Worm (Caenorhabditis elegans) whole organism, L2 larva: ENCODE results near the gene str-31.

Experiments used
- R02D3.7 ChIP-seq: fragments of 150-350 bp; optimal IDR thresholded peaks from 2 replicates; lab custom pipeline; 2014; ENCODE audit warnings: missing biosample characterization, missing genetic modification characterization
- ZK546.5 ChIP-seq: sonication (generic microtip); optimal IDR thresholded peaks from 2 replicates; lab custom pipeline; 2017; ENCODE audit warnings: missing biosample characterization, missing genetic modification characterization
- aly-2 ChIP-seq: fragments of 150-350 bp; optimal IDR thresholded peaks from 2 replicates; lab custom pipeline; 2014; ENCODE audit warnings: missing biosample characterization, missing genetic modification characterization
- ceh-16 ChIP-seq: fragments of 150-350 bp; optimal IDR thresholded peaks from 2 replicates; lab custom pipeline; 2014; ENCODE audit warnings: missing biosample characterization, missing genetic modification characterization
- egl-27 ChIP-seq: sonication (generic microtip); optimal IDR thresholded peaks from 3 replicates; lab custom pipeline; 2017; ENCODE audit warnings: missing biosample characterization, missing genetic modification reagents, missing genetic modification characterization
- elt-3 ChIP-seq: sonication (generic microtip); optimal IDR thresholded peaks from 2 replicates; lab custom pipeline; 2017; ENCODE audit warnings: missing biosample characterization, missing genetic modification characterization
- fos-1 ChIP-seq: fragments of 150-350 bp; optimal IDR thresholded peaks from 2 replicates; lab custom pipeline; 2014; ENCODE audit warnings: missing biosample characterization, missing genetic modification characterization
- lin-13 ChIP-seq: fragments of 150-350 bp; optimal IDR thresholded peaks from 2 replicates; lab custom pipeline; 2014; ENCODE audit warnings: missing biosample characterization, missing genetic modification reagents, missing genetic modification characterization
- lin-39 ChIP-seq: fragments of 150-350 bp; optimal IDR thresholded peaks from 2 replicates; lab custom pipeline; 2014; ENCODE audit warnings: missing biosample characterization, missing genetic modification reagents, missing genetic modification characterization
- nhr-10 ChIP-seq: sonication (generic microtip); optimal IDR thresholded peaks from 2 replicates; lab custom pipeline; 2017; ENCODE audit warnings: missing biosample characterization, missing genetic modification characterization
- nhr-23 ChIP-seq: fragments of 150-350 bp; optimal IDR thresholded peaks from 2 replicates; lab custom pipeline; 2014; ENCODE audit warnings: missing biosample characterization, missing genetic modification reagents, missing genetic modification characterization
- skn-1 ChIP-seq: sonication (generic microtip); optimal IDR thresholded peaks from 2 replicates; lab custom pipeline; 2017; ENCODE audit warnings: missing biosample characterization, missing genetic modification characterization
- unc-62 ChIP-seq: fragments of 150-350 bp; optimal IDR thresholded peaks from 2 replicates; lab custom pipeline; 2014; ENCODE audit warnings: missing biosample characterization, missing genetic modification reagents, missing genetic modification characterization
- ztf-4 ChIP-seq: fragments of 150-350 bp; optimal IDR thresholded peaks from 2 replicates; lab custom pipeline; 2014; ENCODE audit warnings: missing biosample characterization, missing genetic modification characterization

ce11 chrV:7524447-7524846 is 16.0 kb upstream of the str-31 start, which contains the start of gene C54F6.20:
- TF ChIP-seq nhr-23 (tag; lab: Kevin White, UChicago) (no peak), ztf-4 (tag; lab: Kevin White, UChicago) (no peak), unc-62 (GFP tag; lab: Kevin White, UChicago) (no peak), elt-3 (tag; lab: Kevin White, UChicago) (no peak), aly-2 (tag; lab: Kevin White, UChicago) (no peak), R02D3.7 (tag; lab: Kevin White, UChicago) (no peak), egl-27 (tag; lab: Kevin White, UChicago) (no peak), lin-13 (GFP tag; lab: Kevin White, UChicago) (no peak), ZK546.5 (tag; lab: Kevin White, UChicago) (no peak), skn-1 (no peak), fos-1 (no peak), lin-39 (tag; lab: Kevin White, UChicago) (no peak), nhr-10 (no peak), ceh-16 (tag; lab: Kevin White, UChicago) (no peak)
